Worm (Caenorhabditis elegans) whole organism, L1 larva: Measurements from ENCODE around the gene R03G5.6.

Source experiments
- C34B4.2 ChIP-seq: sonication (generic microtip); optimal IDR thresholded peaks from 2 replicates; lab custom pipeline; 2017; ENCODE audit warnings: mild to moderate bottlenecking, missing genetic modification characterization, missing compliant biosample characterization
- F16B12.6 ChIP-seq: fragments of 150-350 bp; optimal IDR thresholded peaks from 2 replicates; lab custom pipeline; 2014; ENCODE audit warnings: missing biosample characterization, missing genetic modification characterization
- alr-1 ChIP-seq: fragments of 200-800 bp; sonication (Bioruptor generic); optimal IDR thresholded peaks from 2 replicates; lab custom pipeline; 2018; ENCODE audit warnings: borderline replicate concordance, mild to moderate bottlenecking, missing genetic modification characterization, missing compliant biosample characterization
- ama-1 ChIP-seq: fragments of 150-350 bp; optimal IDR thresholded peaks from 2 replicates; lab custom pipeline; 2014
- blmp-1 ChIP-seq: fragments of 150-350 bp; optimal IDR thresholded peaks from 2 replicates; lab custom pipeline; 2014; ENCODE audit warnings: missing biosample characterization, missing genetic modification characterization
- ceh-63 ChIP-seq: fragments of 200-800 bp; sonication (Bioruptor generic); optimal IDR thresholded peaks from 2 replicates; lab custom pipeline; 2018; ENCODE audit warnings: mild to moderate bottlenecking, missing genetic modification characterization, missing compliant biosample characterization
- ceh-8 ChIP-seq: fragments of 200-800 bp; sonication (Bioruptor generic); optimal IDR thresholded peaks from 2 replicates; lab custom pipeline; 2018; ENCODE audit warnings: mild to moderate bottlenecking, missing genetic modification characterization, moderate library complexity, missing compliant biosample characterization
- ceh-82 ChIP-seq, 3 experiments: fragments of 150-350 bp in 1 of 3; sonication (generic microtip) in 2 of 3; optimal IDR thresholded peaks; 2 replicates each; lab custom pipeline; 2014 to 2017; ENCODE audit warnings: missing biosample characterization in 3 of 3, missing genetic modification characterization in 3 of 3
- dpl-1 ChIP-seq, 3 experiments: fragments of 150-350 bp in 2 of 3; sonication (generic microtip) in 1 of 3; optimal IDR thresholded peaks; 2 replicates each; lab custom pipeline; 2014 to 2017; ENCODE audit warnings: missing biosample characterization in 3 of 3, missing genetic modification characterization in 3 of 3, missing genetic modification reagents in 3 of 3
- dsc-1 ChIP-seq: sonication (generic microtip); optimal IDR thresholded peaks from 2 replicates; lab custom pipeline; 2016; ENCODE audit warnings: mild to moderate bottlenecking, missing genetic modification characterization, missing compliant biosample characterization
- efl-1 ChIP-seq, 4 experiments: fragments of 150-350 bp; optimal IDR thresholded peaks in 3 of 4; peaks in 1 of 4; 1 replicate in 1 of 4; 2 replicates in 3 of 4; lab custom pipeline; 2014; ENCODE audit warnings: missing biosample characterization in 2 of 4, missing genetic modification characterization in 2 of 4, missing genetic modification reagents in 2 of 4
- efl-3 ChIP-seq: fragments of 200-800 bp; sonication (Bioruptor generic); optimal IDR thresholded peaks from 2 replicates; lab custom pipeline; 2018; ENCODE audit warnings: mild to moderate bottlenecking, missing genetic modification characterization, missing compliant biosample characterization
- egl-13 ChIP-seq: sonication (generic microtip); optimal IDR thresholded peaks from 2 replicates; lab custom pipeline; 2016; ENCODE audit warnings: missing genotype, missing genetic modification reagents, missing genetic modification characterization, missing compliant biosample characterization
- elt-3 ChIP-seq, 6 experiments: fragments of 150-350 bp in 1 of 6; sonication (generic microtip); optimal IDR thresholded peaks; 2 replicates each; lab custom pipeline; 2017 to 2018; ENCODE audit warnings: missing biosample characterization in 6 of 6, missing genetic modification characterization in 6 of 6, inconsistent platforms in 1 of 6
- ets-5 ChIP-seq: fragments of 200-800 bp; sonication (Bioruptor generic); IDR thresholded peaks from 2 replicates; pipeline ENCODE4 v1.3.6; 2022; ENCODE audit warnings: missing genetic modification characterization, missing compliant biosample characterization
- fkh-4 ChIP-seq: sonication (generic microtip); optimal IDR thresholded peaks from 2 replicates; lab custom pipeline; 2016; ENCODE audit warnings: missing compliant biosample characterization, missing genetic modification characterization, borderline replicate concordance
- fos-1 ChIP-seq: fragments of 150-350 bp; optimal IDR thresholded peaks from 2 replicates; lab custom pipeline; 2014; ENCODE audit warnings: missing biosample characterization, missing genetic modification characterization
- grh-1 ChIP-seq: fragments of 200-800 bp; sonication (Bioruptor generic); IDR thresholded peaks from 2 replicates; pipeline ENCODE4 v1.3.6; 2022; ENCODE audit warnings: missing genetic modification reagents, missing genetic modification characterization, missing compliant biosample characterization
- hpl-2 ChIP-seq: fragments of 150-350 bp; optimal IDR thresholded peaks from 2 replicates; lab custom pipeline; 2014; ENCODE audit warnings: missing biosample characterization, missing genetic modification reagents, missing genetic modification characterization
- irx-1 ChIP-seq: sonication (generic microtip); optimal IDR thresholded peaks from 2 replicates; lab custom pipeline; 2016; ENCODE audit warnings: missing genetic modification characterization, missing compliant biosample characterization
- isw-1 ChIP-seq: fragments of 200-800 bp; sonication (Bioruptor generic); IDR thresholded peaks from 2 replicates; pipeline ENCODE4 v1.3.6; 2022; ENCODE audit warnings: missing genetic modification characterization, missing compliant biosample characterization
- lin-14 ChIP-seq: fragments of 200-800 bp; sonication (Bioruptor generic); optimal IDR thresholded peaks from 2 replicates; lab custom pipeline; 2018; ENCODE audit warnings: mild to moderate bottlenecking, missing genetic modification characterization, moderate library complexity, missing compliant biosample characterization
- lin-39 ChIP-seq: fragments of 150-350 bp; optimal IDR thresholded peaks from 2 replicates; lab custom pipeline; 2014; ENCODE audit warnings: missing biosample characterization, missing genetic modification reagents, missing genetic modification characterization
- lsy-2 ChIP-seq, 2 experiments: fragments of 150-350 bp; optimal IDR thresholded peaks; 2 replicates each; lab custom pipeline; 2014; ENCODE audit warnings: missing biosample characterization in 2 of 2, missing genetic modification characterization in 2 of 2
- mab-9 ChIP-seq: fragments of 200-800 bp; sonication (Bioruptor generic); IDR thresholded peaks from 2 replicates; pipeline ENCODE4 v1.3.6; 2022; ENCODE audit warnings: missing genetic modification reagents, missing genetic modification characterization, missing compliant biosample characterization
- mdl-1 ChIP-seq, 2 experiments: fragments of 150-350 bp; optimal IDR thresholded peaks; 2 replicates each; lab custom pipeline; 2014 to 2017; ENCODE audit warnings: missing biosample characterization in 2 of 2, missing genetic modification characterization in 2 of 2, inconsistent platforms in 1 of 2
- mef-2 ChIP-seq: fragments of 150-350 bp; optimal IDR thresholded peaks from 2 replicates; lab custom pipeline; 2014; ENCODE audit warnings: missing biosample characterization, missing genetic modification characterization
- nhr-47 ChIP-seq: sonication (generic microtip); optimal IDR thresholded peaks from 2 replicates; lab custom pipeline; 2016; ENCODE audit warnings: mild to moderate bottlenecking, missing genetic modification characterization, moderate library complexity, missing compliant biosample characterization
- nhr-76 ChIP-seq: sonication (generic microtip); optimal IDR thresholded peaks from 2 replicates; lab custom pipeline; 2017; ENCODE audit warnings: missing biosample characterization, missing genetic modification characterization
- nhr-77 ChIP-seq: fragments of 150-350 bp; optimal IDR thresholded peaks from 2 replicates; lab custom pipeline; 2014; ENCODE audit warnings: missing biosample characterization, missing genetic modification characterization
- nhr-84 ChIP-seq: sonication (generic microtip); optimal IDR thresholded peaks from 2 replicates; lab custom pipeline; 2017; ENCODE audit warnings: missing biosample characterization, missing genetic modification characterization
- nhr-90 ChIP-seq: sonication (generic microtip); optimal IDR thresholded peaks from 2 replicates; lab custom pipeline; 2016; ENCODE audit warnings: mild to moderate bottlenecking, missing genetic modification characterization, missing compliant biosample characterization; ENCODE audit not compliant: poor library complexity
- rnt-1 ChIP-seq: sonication (generic microtip); optimal IDR thresholded peaks from 2 replicates; lab custom pipeline; 2016; ENCODE audit warnings: mild to moderate bottlenecking, missing genetic modification characterization, moderate library complexity, missing compliant biosample characterization
- skn-1 ChIP-seq: fragments of 150-350 bp; optimal IDR thresholded peaks from 2 replicates; lab custom pipeline; 2014; ENCODE audit warnings: missing biosample characterization, missing genetic modification characterization
- snpc-4 ChIP-seq: fragments of 150-350 bp; optimal IDR thresholded peaks from 2 replicates; lab custom pipeline; 2014; ENCODE audit warnings: missing biosample characterization, missing genetic modification characterization
- snu-23 ChIP-seq: sonication (generic microtip); optimal IDR thresholded peaks from 2 replicates; lab custom pipeline; 2016; ENCODE audit warnings: missing genetic modification characterization, missing compliant biosample characterization
- sup-37 ChIP-seq: fragments of 200-800 bp; sonication (Bioruptor generic); optimal IDR thresholded peaks from 2 replicates; lab custom pipeline; 2018; ENCODE audit warnings: mild to moderate bottlenecking, missing genetic modification characterization, missing compliant biosample characterization
- unc-86 ChIP-seq: sonication (generic microtip); optimal IDR thresholded peaks from 2 replicates; lab custom pipeline; 2016; ENCODE audit warnings: missing genetic modification characterization, missing compliant biosample characterization
- xbp-1 ChIP-seq: sonication (generic microtip); optimal IDR thresholded peaks from 2 replicates; lab custom pipeline; 2016; ENCODE audit warnings: missing genetic modification characterization, missing compliant biosample characterization
- zag-1 ChIP-seq: fragments of 150-350 bp; optimal IDR thresholded peaks from 2 replicates; lab custom pipeline; 2014; ENCODE audit warnings: missing biosample characterization, missing genetic modification characterization
- ztf-11 ChIP-seq, 2 experiments: sonication (generic microtip); optimal IDR thresholded peaks; 2 replicates each; lab custom pipeline; 2016 to 2017; ENCODE audit warnings: missing genetic modification characterization in 2 of 2, missing biosample characterization in 1 of 2, missing compliant biosample characterization in 1 of 2
- ztf-4 ChIP-seq: fragments of 150-350 bp; optimal IDR thresholded peaks from 2 replicates; lab custom pipeline; 2014; ENCODE audit warnings: missing biosample characterization, missing genetic modification characterization

R03G5.6 gene

ce11 chrX:7778786-7779185 is 37.9 kb downstream of the R03G5.6 start:
- TF ChIP-seq nhr-84 (tag; lab: Kevin White, UChicago) (no peak), snpc-4 (no peak), ceh-8 (GFP tag; lab: Kevin White, UChicago) (no peak), sup-37 (GFP tag; lab: Kevin White, UChicago) (no peak), mab-9 (GFP tag; lab: Robert Waterston, UW) (no peak), mdl-1 (tag; optimal IDR thresholded peaks at IDR 0.05; lab: Kevin White, UChicago) (no peak), ets-5 (GFP tag; lab: Robert Waterston, UW) (no peak), rnt-1 (no peak), ceh-82 (tag; optimal IDR thresholded peaks at IDR 0.05; lab: Kevin White, UChicago) (no peak), blmp-1 (peak; percentile 88), fkh-4 (tag; lab: Kevin White, UChicago) (no peak), ztf-4 (no peak), efl-1 (optimal IDR thresholded peaks at IDR 0.05; lab: Kevin White, UChicago) (no peak), efl-1 (GFP tag; optimal IDR thresholded peaks at IDR 0.05 in 1 of 2; lab: Kevin White, UChicago) (peak in 1 of 2 experiments; percentile 59), lin-14 (GFP tag; lab: Kevin White, UChicago) (peak; percentile 4), efl-3 (GFP tag; lab: Kevin White, UChicago) (no peak), irx-1 (no peak), ceh-63 (GFP tag; lab: Kevin White, UChicago) (no peak), dpl-1 (GFP tag; optimal IDR thresholded peaks at IDR 0.05; lab: Kevin White, UChicago) (no peak), elt-3 (tag; optimal IDR thresholded peaks at IDR 0.05; lab: Kevin White, UChicago) (peak in 1 of 6 experiments; percentile 17), hpl-2 (no peak), ama-1 (lab: Kevin White, UChicago) (no peak), grh-1 (GFP tag; lab: Robert Waterston, UW) (peak; percentile 27; the same call in 1 of the 2 replicates), F16B12.6 (tag; lab: Kevin White, UChicago) (no peak), alr-1 (tag; lab: Kevin White, UChicago) (no peak), snu-23 (GFP tag; lab: Kevin White, UChicago) (no peak), C34B4.2 (no peak), isw-1 (GFP tag; lab: Robert Waterston, UW) (no peak), lin-39 (no peak), fos-1 (tag; lab: Kevin White, UChicago) (no peak), zag-1 (tag; lab: Kevin White, UChicago) (no peak), lsy-2 (tag; optimal IDR thresholded peaks at IDR 0.05; lab: Kevin White, UChicago) (no peak), nhr-76 (tag; lab: Kevin White, UChicago) (no peak), ztf-11 (tag; optimal IDR thresholded peaks at IDR 0.05; lab: Kevin White, UChicago) (no peak), nhr-47 (no peak), nhr-77 (tag; lab: Kevin White, UChicago) (no peak), dsc-1 (tag; lab: Kevin White, UChicago) (no peak), egl-13 (tag; lab: Kevin White, UChicago) (no peak), nhr-90 (tag; lab: Kevin White, UChicago) (no peak), skn-1 (no peak), xbp-1 (tag; lab: Kevin White, UChicago) (no peak)

- TF ChIP-seq lin-14 (GFP tag; lab: Kevin White, UChicago) (peak; percentile 9), unc-86 (tag; lab: Kevin White, UChicago) (peak; percentile 64), mef-2 (tag; lab: Kevin White, UChicago) (no peak)
Observed at ce11 chrX:7776509-7777001, 40.2 kb downstream of the R03G5.6 start, which contains the start of gene mec-7. Gene mec-7, minus strand, starts transcription at chrX:7776689.
